Worm (Caenorhabditis elegans) whole organism, L4 larva: ENCODE data around the gene F47D12.9.

Source experiments
- F49E8.2 ChIP-seq: sonication (generic microtip); optimal IDR thresholded peaks from 2 replicates; lab custom pipeline; 2016; ENCODE audit warnings: missing compliant biosample characterization, mild to moderate bottlenecking, missing genetic modification characterization, borderline replicate concordance
- arid-1 ChIP-seq: fragments of 200-800 bp; sonication (Bioruptor generic); conservative IDR thresholded peaks from 2 replicates; pipeline ENCODE4 v1.3.6; 2022; ENCODE audit warnings: missing genetic modification reagents, missing genetic modification characterization, missing compliant biosample characterization
- fos-1 ChIP-seq: fragments of 150-350 bp; optimal IDR thresholded peaks from 2 replicates; lab custom pipeline; 2014; ENCODE audit warnings: missing biosample characterization, missing genetic modification characterization
- jun-1 ChIP-seq: fragments of 150-350 bp; optimal IDR thresholded peaks from 2 replicates; lab custom pipeline; 2014; ENCODE audit warnings: missing biosample characterization, missing genetic modification reagents, missing genetic modification characterization
- lin-39 ChIP-seq: fragments of 150-350 bp; optimal IDR thresholded peaks from 2 replicates; lab custom pipeline; 2014; ENCODE audit warnings: missing biosample characterization, missing genetic modification reagents, missing genetic modification characterization
- lir-3 ChIP-seq: sonication (generic microtip); optimal IDR thresholded peaks from 2 replicates; lab custom pipeline; 2016; ENCODE audit warnings: mild to moderate bottlenecking, missing genetic modification characterization, missing compliant biosample characterization
- madf-9 ChIP-seq: fragments of 200-800 bp; sonication (Bioruptor generic); conservative IDR thresholded peaks from 2 replicates; pipeline ENCODE4 v1.3.6; 2022; ENCODE audit warnings: missing genetic modification reagents, missing genetic modification characterization, missing compliant biosample characterization
- mdl-1 ChIP-seq, 2 experiments: fragments of 150-350 bp in 1 of 2; sonication (generic microtip) in 1 of 2; optimal IDR thresholded peaks; 2 replicates each; lab custom pipeline; 2014 to 2017; ENCODE audit warnings: missing biosample characterization in 2 of 2, missing genetic modification characterization in 2 of 2
- mxl-3 ChIP-seq: fragments of 200-800 bp; sonication (Bioruptor generic); optimal IDR thresholded peaks from 2 replicates; lab custom pipeline; 2018; ENCODE audit warnings: mild to moderate bottlenecking, missing genetic modification characterization, missing compliant biosample characterization
- nhr-237 ChIP-seq: sonication (generic microtip); optimal IDR thresholded peaks from 2 replicates; lab custom pipeline; 2017; ENCODE audit warnings: missing biosample characterization, missing genetic modification characterization
- nhr-25 ChIP-seq: sonication (generic microtip); optimal IDR thresholded peaks from 2 replicates; lab custom pipeline; 2017; ENCODE audit warnings: missing genetic modification characterization, mild to moderate bottlenecking, missing compliant biosample characterization, antibody characterized with exemption, moderate library complexity, borderline replicate concordance; ENCODE audit not compliant: insufficient read depth
- php-3 ChIP-seq: fragments of 200-800 bp; sonication (Bioruptor generic); IDR thresholded peaks from 2 replicates; pipeline ENCODE4 v1.3.6; 2022; ENCODE audit warnings: missing genetic modification reagents, missing genetic modification characterization, missing compliant biosample characterization
- unc-130 ChIP-seq: sonication (generic microtip); optimal IDR thresholded peaks from 2 replicates; lab custom pipeline; 2016; ENCODE audit warnings: missing genetic modification reagents, missing genetic modification characterization, missing compliant biosample characterization
- unc-62 ChIP-seq, 3 experiments: fragments of 150-350 bp in 1 of 3; sonication (generic microtip); optimal IDR thresholded peaks in 2 of 3; peaks in 1 of 3; 1 replicate in 1 of 3; 2 replicates in 2 of 3; lab custom pipeline; 2014 to 2017; ENCODE audit warnings: missing biosample characterization in 3 of 3, missing genetic modification characterization in 3 of 3, missing genetic modification reagents in 3 of 3, missing genotype in 1 of 3

DNA sequence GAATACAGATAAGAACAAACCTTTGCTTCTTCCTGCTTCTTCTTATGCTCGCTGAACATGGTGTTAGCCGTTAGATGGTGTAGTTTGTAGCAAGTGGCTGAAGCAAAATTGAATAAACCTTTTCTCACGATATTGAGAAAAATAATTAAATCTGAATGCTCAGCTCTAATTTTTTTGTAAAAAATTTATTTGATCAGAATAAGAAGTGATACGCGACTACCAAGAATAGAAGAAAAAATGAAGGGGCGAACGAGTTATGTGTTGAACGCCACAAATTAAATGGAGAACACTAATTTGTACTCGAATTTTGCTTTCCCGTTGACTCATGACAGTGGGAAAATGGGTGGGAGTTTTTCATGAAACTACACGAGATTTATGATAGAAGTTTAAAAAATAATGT, 40.0 kb upstream of the F47D12.9 start, which contains the start of gene C56G2.9:
- TF ChIP-seq lir-3 (tag; lab: Kevin White, UChicago) (no peak), unc-62 (GFP tag; optimal IDR thresholded peaks at IDR 0.05 in 1 of 2; lab: Kevin White, UChicago) (no peak), unc-62 (tag; optimal IDR thresholded peaks at IDR 0.05; lab: Kevin White, UChicago) (no peak), arid-1 (GFP tag; lab: Robert Waterston, UW) (no peak), jun-1 (tag; lab: Kevin White, UChicago) (no peak), nhr-237 (tag; lab: Kevin White, UChicago) (no peak), F49E8.2 (tag; lab: Kevin White, UChicago) (no peak), mxl-3 (GFP tag; lab: Kevin White, UChicago) (no peak), php-3 (no peak), madf-9 (no peak), unc-130 (no peak), fos-1 (tag; lab: Kevin White, UChicago) (no peak), nhr-25 (tag; lab: Kevin White, UChicago) (no peak), mdl-1 (tag; optimal IDR thresholded peaks at IDR 0.05; lab: Kevin White, UChicago) (no peak), lin-39 (tag; lab: Kevin White, UChicago) (no peak)
